Comparison of ENCODE assay signal across 1 fruit fly cellular context in genomic region chr3L:21464240-21464639, dm6.
A peak's percentile ranks its signal among the peaks of the same experiment; 100 is the strongest.
TF ChIP-seq lines count a peak whose summit lies in the region.

No protein-coding gene starts in this region.

TF ChIP-seq in whole organism, embryonic, 481 proteins besides CTCF, POLR2A, EP300 and RAD21 (continued from another document):
- TF ChIP-seq CG17802 (tag; optimal IDR thresholded peaks at IDR 0.05; lab: Kevin White, UChicago) (peak; percentile 66), gt (GFP tag; IDR thresholded peaks at IDR 0.05; lab: Robert Waterston, UW) (peak; percentile 51; the same call in 1 of the 2 replicates), ci (GFP tag; IDR thresholded peaks at IDR 0.05; lab: Robert Waterston, UW) (peak; percentile 83), CG11085 (GFP tag; IDR thresholded peaks at IDR 0.05; lab: Robert Waterston, UW) (no peak), fru (optimal IDR thresholded peaks at IDR 0.05; lab: Kevin White, UChicago) (no peak), CG3995 (GFP tag; optimal IDR thresholded peaks at IDR 0.05; lab: Kevin White, UChicago) (no peak), CG3838 (GFP tag; optimal IDR thresholded peaks at IDR 0.05; lab: Kevin White, UChicago) (peak; percentile 57), CG7357 (GFP tag; IDR thresholded peaks at IDR 0.05; lab: Robert Waterston, UW) (0 out of 3 replicates have a peak, but pooled peaks have one; percentile 12), CG8478 (optimal IDR thresholded peaks at IDR 0.05; lab: Kevin White, UChicago) (no peak), CG11398 (GFP tag; optimal IDR thresholded peaks at IDR 0.05; lab: Kevin White, UChicago) (peak; percentile 64), Ets65A (GFP tag; lab: Kevin White, UChicago) (no peak), Stat92E (GFP tag; optimal IDR thresholded peaks at IDR 0.05; lab: Kevin White, UChicago) (no peak), cg (GFP tag; optimal IDR thresholded peaks at IDR 0.05; lab: Kevin White, UChicago) (no peak), CG11247 (GFP tag; IDR thresholded peaks at IDR 0.05; lab: Robert Waterston, UW) (no peak), tna (GFP tag; IDR thresholded peaks at IDR 0.05; lab: Robert Waterston, UW; ENCODE audit: partially characterized antibody) (no peak), nerfin-2 (GFP tag; IDR thresholded peaks at IDR 0.05; lab: Robert Waterston, UW; ENCODE audit: partially characterized antibody) (no peak), CG13894 (tag; optimal IDR thresholded peaks at IDR 0.05; lab: Kevin White, UChicago) (no peak), Doc3 (GFP tag; IDR thresholded peaks at IDR 0.05; lab: Robert Waterston, UW; ENCODE audit: partially characterized antibody) (no peak), CG8924 (tag; optimal IDR thresholded peaks at IDR 0.05; lab: Kevin White, UChicago) (peak; percentile 90), E2f1 (GFP tag; IDR thresholded peaks at IDR 0.05; lab: Robert Waterston, UW) (peak; percentile 35; the same call in 1 of the 2 replicates), tin (GFP tag; optimal IDR thresholded peaks at IDR 0.05; lab: Kevin White, UChicago) (no peak), z (GFP tag; IDR thresholded peaks at IDR 0.05; lab: Robert Waterston, UW) (0 out of 3 replicates have a peak, but pooled peaks have one; percentile 35), Ada2b (GFP tag; IDR thresholded peaks at IDR 0.05; lab: Robert Waterston, UW) (no peak), chif (GFP tag; optimal IDR thresholded peaks at IDR 0.05; lab: Kevin White, UChicago) (peak; percentile 54 to 62), CG9876 (GFP tag; optimal IDR thresholded peaks at IDR 0.05; lab: Kevin White, UChicago) (no peak), kah (GFP tag; optimal IDR thresholded peaks at IDR 0.05; lab: Kevin White, UChicago) (peak; percentile 21), nerfin-1 (tag; optimal IDR thresholded peaks at IDR 0.05; lab: Kevin White, UChicago) (peak; percentile 87), schlank (tag; optimal IDR thresholded peaks at IDR 0.05; lab: Kevin White, UChicago) (peak; percentile 10), CG12391 (tag; optimal IDR thresholded peaks at IDR 0.05; lab: Kevin White, UChicago) (peak; percentile 71), B-H1 (GFP tag; IDR thresholded peaks at IDR 0.05; lab: Robert Waterston, UW) (peak; percentile 15; the same call in 1 of the 3 replicates), gfzf (GFP tag; optimal IDR thresholded peaks at IDR 0.05; lab: Kevin White, UChicago) (no peak), ken (GFP tag; IDR thresholded peaks at IDR 0.05; lab: Robert Waterston, UW) (peak; percentile 36; the same call in 1 of the 3 replicates), Mad (GFP tag; optimal IDR thresholded peaks at IDR 0.05; lab: Kevin White, UChicago) (peak; percentile 34), PHDP (tag; optimal IDR thresholded peaks at IDR 0.05; lab: Kevin White, UChicago) (peak; percentile 58), ftz-f1 (GFP tag; optimal IDR thresholded peaks at IDR 0.05; lab: Kevin White, UChicago) (no peak), Dip2 (GFP tag; IDR thresholded peaks at IDR 0.05; lab: Robert Waterston, UW) (no peak), CG10321 (GFP tag; IDR thresholded peaks at IDR 0.05; lab: Robert Waterston, UW) (no peak), CrebB (tag; optimal IDR thresholded peaks at IDR 0.05; lab: Kevin White, UChicago) (peak; percentile 51), Tbp (GFP tag; optimal IDR thresholded peaks at IDR 0.05; lab: Kevin White, UChicago) (no peak), tgo (GFP tag; IDR thresholded peaks at IDR 0.05; lab: Robert Waterston, UW) (no peak), CG12769 (tag; optimal IDR thresholded peaks at IDR 0.05; lab: Kevin White, UChicago) (no peak), Hr3 (GFP tag; optimal IDR thresholded peaks at IDR 0.05; lab: Kevin White, UChicago) (no peak), danr (GFP tag; IDR thresholded peaks at IDR 0.05; lab: Robert Waterston, UW) (0 out of 2 replicates have a peak, but pooled peaks have one; percentile 17), Jarid2 (GFP tag; optimal IDR thresholded peaks at IDR 0.05; lab: Kevin White, UChicago) (peak; percentile 53), ems (GFP tag; optimal IDR thresholded peaks at IDR 0.05; lab: Kevin White, UChicago) (peak; percentile 28), CG18476 (GFP tag; optimal IDR thresholded peaks at IDR 0.05; lab: Kevin White, UChicago) (peak; percentile 59), ATbp (GFP tag; optimal IDR thresholded peaks at IDR 0.05; lab: Kevin White, UChicago) (peak; percentile 80), CG31365 (tag; optimal IDR thresholded peaks at IDR 0.05; lab: Kevin White, UChicago) (no peak), CG1529 (GFP tag; optimal IDR thresholded peaks at IDR 0.05; lab: Kevin White, UChicago) (peak; percentile 81), CG18599 (GFP tag; optimal IDR thresholded peaks at IDR 0.05; lab: Kevin White, UChicago) (peak; percentile 55), HmgZ (tag; optimal IDR thresholded peaks at IDR 0.05; lab: Kevin White, UChicago) (no peak), Taf1 (GFP tag; IDR thresholded peaks at IDR 0.05; lab: Robert Waterston, UW) (no peak), emc (GFP tag; optimal IDR thresholded peaks at IDR 0.05; lab: Kevin White, UChicago) (no peak), ham (GFP tag; IDR thresholded peaks at IDR 0.05; lab: Robert Waterston, UW) (no peak), CG3847 (GFP tag; IDR thresholded peaks at IDR 0.05; lab: Robert Waterston, UW) (no peak), chm (GFP tag; IDR thresholded peaks at IDR 0.05; lab: Robert Waterston, UW) (peak; percentile 63; the same call in 1 of the 2 replicates), Myb (GFP tag; optimal IDR thresholded peaks at IDR 0.05; lab: Kevin White, UChicago) (no peak), Fer3 (tag; optimal IDR thresholded peaks at IDR 0.05; lab: Kevin White, UChicago) (no peak), rib (GFP tag; IDR thresholded peaks at IDR 0.05; lab: Robert Waterston, UW) (no peak), CG1233 (GFP tag; optimal IDR thresholded peaks at IDR 0.05; lab: Kevin White, UChicago) (peak; percentile 92), CG4854 (GFP tag; optimal IDR thresholded peaks at IDR 0.05; lab: Kevin White, UChicago) (peak; percentile 53), toy (GFP tag; IDR thresholded peaks at IDR 0.05; lab: Robert Waterston, UW) (no peak), Oli (tag; optimal IDR thresholded peaks at IDR 0.05; lab: Kevin White, UChicago) (peak; percentile 59), CG16815 (GFP tag; optimal IDR thresholded peaks at IDR 0.05; lab: Kevin White, UChicago) (peak; percentile 59), CHES-1-like (GFP tag; optimal IDR thresholded peaks at IDR 0.05; lab: Kevin White, UChicago) (peak; percentile 42), Elba2 (GFP tag; optimal IDR thresholded peaks at IDR 0.05; lab: Kevin White, UChicago) (no peak), pfk (GFP tag; optimal IDR thresholded peaks at IDR 0.05; lab: Kevin White, UChicago) (peak; percentile 18), HLHmδ (GFP tag; optimal IDR thresholded peaks at IDR 0.05; lab: Kevin White, UChicago) (peak; percentile 51), Ssrp (tag; optimal IDR thresholded peaks at IDR 0.05; lab: Kevin White, UChicago) (peak; percentile 54), CG8089 (GFP tag; optimal IDR thresholded peaks at IDR 0.05; lab: Kevin White, UChicago) (peak; percentile 50), CG2120 (GFP tag; optimal IDR thresholded peaks at IDR 0.05; lab: Kevin White, UChicago) (no peak), CG17568 (GFP tag; optimal IDR thresholded peaks at IDR 0.05; lab: Kevin White, UChicago) (peak; percentile 79), D (optimal IDR thresholded peaks at IDR 0.05; lab: Kevin White, UChicago) (no peak), D (GFP tag; optimal IDR thresholded peaks at IDR 0.05; lab: Kevin White, UChicago) (peak; percentile 84), ac (GFP tag; optimal IDR thresholded peaks at IDR 0.05; lab: Kevin White, UChicago) (peak; percentile 100), kay (GFP tag; optimal IDR thresholded peaks at IDR 0.05; lab: Kevin White, UChicago) (peak; percentile 31), CG31388 (GFP tag; optimal IDR thresholded peaks at IDR 0.05; lab: Kevin White, UChicago) (peak; percentile 25), Eip74EF (GFP tag; optimal IDR thresholded peaks at IDR 0.05; lab: Kevin White, UChicago) (peak in 1 of 2 experiments; percentile 6), fd64A (GFP tag; optimal IDR thresholded peaks at IDR 0.05; lab: Kevin White, UChicago) (peak; percentile 91), CG30403 (GFP tag; optimal IDR thresholded peaks at IDR 0.05; lab: Kevin White, UChicago) (no peak), CG4424 (GFP tag; optimal IDR thresholded peaks at IDR 0.05; lab: Kevin White, UChicago) (peak; percentile 57), NfI (GFP tag; optimal IDR thresholded peaks at IDR 0.05; lab: Kevin White, UChicago) (peak; percentile 3), Kr (GFP tag; optimal IDR thresholded peaks at IDR 0.05; lab: Kevin White, UChicago) (peak; percentile 99), CG12236 (GFP tag; optimal IDR thresholded peaks at IDR 0.05; lab: Kevin White, UChicago) (peak; percentile 64), wek (GFP tag; optimal IDR thresholded peaks at IDR 0.05; lab: Kevin White, UChicago) (peak; percentile 57), mld (GFP tag; IDR thresholded peaks at IDR 0.05; lab: Robert Waterston, UW; ENCODE audit: partially characterized antibody) (no peak), Drgx (GFP tag; IDR thresholded peaks at IDR 0.05; lab: Robert Waterston, UW) (no peak), CG2129 (GFP tag; IDR thresholded peaks at IDR 0.05; lab: Robert Waterston, UW; ENCODE audit: partially characterized antibody) (no peak), CG34224 (GFP tag; IDR thresholded peaks at IDR 0.05; lab: Robert Waterston, UW; ENCODE audit: partially characterized antibody) (no peak), br (optimal IDR thresholded peaks at IDR 0.05; lab: Kevin White, UChicago) (no peak), dysf (GFP tag; IDR thresholded peaks at IDR 0.05; lab: Robert Waterston, UW) (no peak), GATAe (GFP tag; conservative IDR thresholded peaks at IDR 0.05; lab: Robert Waterston, UW) (no peak), CG18262 (tag; optimal IDR thresholded peaks at IDR 0.05; lab: Kevin White, UChicago) (peak; percentile 88), p53 (GFP tag; optimal IDR thresholded peaks at IDR 0.05; lab: Kevin White, UChicago) (no peak), pnt (GFP tag; optimal IDR thresholded peaks at IDR 0.05; lab: Kevin White, UChicago) (no peak), CG15073 (GFP tag; optimal IDR thresholded peaks at IDR 0.05; lab: Kevin White, UChicago) (no peak), CG10654 (GFP tag; optimal IDR thresholded peaks at IDR 0.05; lab: Kevin White, UChicago) (peak; percentile 47), Antp (GFP tag; optimal IDR thresholded peaks at IDR 0.05; lab: Kevin White, UChicago) (no peak), D19A (tag; optimal IDR thresholded peaks at IDR 0.05; lab: Kevin White, UChicago) (peak; percentile 65), CG33213 (GFP tag; optimal IDR thresholded peaks at IDR 0.05; lab: Kevin White, UChicago) (peak; percentile 55), CG18011 (GFP tag; optimal IDR thresholded peaks at IDR 0.05; lab: Kevin White, UChicago) (no peak), MBD-R2 (GFP tag; IDR thresholded peaks at IDR 0.05; lab: Robert Waterston, UW) (no peak), maf-S (GFP tag; optimal IDR thresholded peaks at IDR 0.05; lab: Kevin White, UChicago) (no peak), CG11723 (GFP tag; optimal IDR thresholded peaks at IDR 0.05; lab: Kevin White, UChicago) (peak; percentile 52), CG10565 (GFP tag; optimal IDR thresholded peaks at IDR 0.05; lab: Kevin White, UChicago) (no peak), pzg (GFP tag; optimal IDR thresholded peaks at IDR 0.05; lab: Kevin White, UChicago) (no peak), CG30020 (tag; optimal IDR thresholded peaks at IDR 0.05; lab: Kevin White, UChicago) (no peak), run (tag; optimal IDR thresholded peaks at IDR 0.05; lab: Kevin White, UChicago) (no peak), ash1 (GFP tag; optimal IDR thresholded peaks at IDR 0.05; lab: Kevin White, UChicago) (no peak), Awh (GFP tag; IDR thresholded peaks at IDR 0.05; lab: Robert Waterston, UW) (peak; percentile 58; the same call in 1 of the 2 replicates), CG11504 (tag; optimal IDR thresholded peaks at IDR 0.05; lab: Kevin White, UChicago) (peak; percentile 68), CG2116 (GFP tag; optimal IDR thresholded peaks at IDR 0.05; lab: Kevin White, UChicago) (peak; percentile 51), CG9727 (GFP tag; optimal IDR thresholded peaks at IDR 0.05; lab: Kevin White, UChicago) (peak; percentile 94), lab (GFP tag; optimal IDR thresholded peaks at IDR 0.05; lab: Kevin White, UChicago) (peak; percentile 55), Dll (GFP tag; IDR thresholded peaks at IDR 0.05; lab: Robert Waterston, UW; ENCODE audit: partially characterized antibody) (no peak), YL-1 (GFP tag; optimal IDR thresholded peaks at IDR 0.05; lab: Kevin White, UChicago) (peak; percentile 61), otp (GFP tag; IDR thresholded peaks at IDR 0.05; lab: Robert Waterston, UW) (peak; percentile 69; the same call in 2 of the 3 replicates), ato (GFP tag; IDR thresholded peaks at IDR 0.05; lab: Robert Waterston, UW; ENCODE audit: partially characterized antibody) (no peak), mam (GFP tag; optimal IDR thresholded peaks at IDR 0.05; lab: Kevin White, UChicago) (no peak), CG11093 (GFP tag; IDR thresholded peaks at IDR 0.05; lab: Robert Waterston, UW) (peak; percentile 61; the same call in 1 of the 3 replicates), dati (GFP tag; IDR thresholded peaks at IDR 0.05; lab: Robert Waterston, UW) (0 out of 2 replicates have a peak, but pooled peaks have one; percentile 42), Scr (GFP tag; IDR thresholded peaks at IDR 0.05; lab: Robert Waterston, UW; ENCODE audit: partially characterized antibody) (no peak), scrt (GFP tag; optimal IDR thresholded peaks at IDR 0.05; lab: Kevin White, UChicago) (peak; percentile 33), CG2712 (tag; optimal IDR thresholded peaks at IDR 0.05; lab: Kevin White, UChicago) (peak; percentile 91), gsb-n (tag; optimal IDR thresholded peaks at IDR 0.05; lab: Kevin White, UChicago) (peak; percentile 92), org-1 (GFP tag; optimal IDR thresholded peaks at IDR 0.05; lab: Kevin White, UChicago) (peak; percentile 81), hkb (optimal IDR thresholded peaks at IDR 0.05; lab: Kevin White, UChicago) (no peak), hkb (GFP tag; IDR thresholded peaks at IDR 0.05; lab: Robert Waterston, UW) (peak; percentile 54), Ptx1 (GFP tag; IDR thresholded peaks at IDR 0.05; lab: Robert Waterston, UW) (no peak), fd102C (GFP tag; optimal IDR thresholded peaks at IDR 0.05; lab: Kevin White, UChicago) (peak; percentile 100), CG3407 (GFP tag; optimal IDR thresholded peaks at IDR 0.05; lab: Kevin White, UChicago) (peak; percentile 90), her (GFP tag; optimal IDR thresholded peaks at IDR 0.05; lab: Kevin White, UChicago) (no peak)
